Worm (Caenorhabditis elegans) whole organism, early embryonic: ENCODE data around the gene elo-1.

ENCODE experiments used
- B0310.2 ChIP-seq: sonication (generic microtip); optimal IDR thresholded peaks from 2 replicates; lab custom pipeline; 2016; ENCODE audit warnings: mild to moderate bottlenecking, missing genetic modification characterization, missing compliant biosample characterization
- F13C5.2 ChIP-seq: sonication (generic microtip); optimal IDR thresholded peaks from 2 replicates; lab custom pipeline; 2017; ENCODE audit warnings: mild to moderate bottlenecking, missing genetic modification characterization, inconsistent platforms, missing compliant biosample characterization
- aly-1 ChIP-seq: sonication (generic microtip); optimal IDR thresholded peaks from 2 replicates; lab custom pipeline; 2016; ENCODE audit warnings: missing genetic modification characterization, missing compliant biosample characterization
- ama-1 ChIP-seq: fragments of 150-350 bp; optimal IDR thresholded peaks from 2 replicates; lab custom pipeline; 2014
- ceh-36 ChIP-seq: sonication (generic microtip); optimal IDR thresholded peaks from 2 replicates; lab custom pipeline; 2016; ENCODE audit warnings: missing genetic modification characterization, inconsistent platforms, missing compliant biosample characterization
- ets-7 ChIP-seq: sonication (generic microtip); optimal IDR thresholded peaks from 2 replicates; lab custom pipeline; 2016; ENCODE audit warnings: missing genotype, missing genetic modification characterization, missing compliant biosample characterization
- flt-1 ChIP-seq: fragments of 200-800 bp; sonication (Bioruptor generic); IDR thresholded peaks from 2 replicates; pipeline ENCODE4 v1.3.6; 2022; ENCODE audit warnings: missing genetic modification characterization, missing compliant biosample characterization
- hmbx-1 ChIP-seq: sonication (generic microtip); optimal IDR thresholded peaks from 2 replicates; lab custom pipeline; 2016; ENCODE audit warnings: mild to moderate bottlenecking, missing genetic modification characterization, missing compliant biosample characterization
- hmg-4 ChIP-seq: fragments of 200-800 bp; sonication (Bioruptor generic); optimal IDR thresholded peaks from 2 replicates; lab custom pipeline; 2018; ENCODE audit warnings: mild to moderate bottlenecking, missing genetic modification characterization, missing compliant biosample characterization
- hnd-1 ChIP-seq: sonication (generic microtip); optimal IDR thresholded peaks from 2 replicates; lab custom pipeline; 2016; ENCODE audit warnings: missing genetic modification characterization, missing compliant biosample characterization
- pes-1 ChIP-seq: fragments of 200-800 bp; sonication (Bioruptor generic); IDR thresholded peaks from 2 replicates; pipeline ENCODE4 v1.3.6; 2022; ENCODE audit warnings: missing genetic modification reagents, missing genetic modification characterization, missing compliant biosample characterization
- scrt-1 ChIP-seq: fragments of 200-800 bp; sonication (Bioruptor generic); IDR thresholded peaks from 2 replicates; pipeline ENCODE4 v1.3.6; 2022; ENCODE audit warnings: missing genetic modification characterization, missing compliant biosample characterization
- sea-1 ChIP-seq: fragments of 200-800 bp; sonication (Bioruptor generic); conservative IDR thresholded peaks from 2 replicates; pipeline ENCODE4 v1.3.6; 2022; ENCODE audit warnings: missing genetic modification characterization, missing compliant biosample characterization
- tbx-11 ChIP-seq: fragments of 200-800 bp; sonication (Bioruptor generic); IDR thresholded peaks from 2 replicates; pipeline ENCODE4 v1.3.6; 2022; ENCODE audit warnings: missing genetic modification characterization, missing compliant biosample characterization
- tbx-37 ChIP-seq: fragments of 200-800 bp; sonication (Bioruptor generic); conservative IDR thresholded peaks from 2 replicates; pipeline ENCODE4 v1.3.6; 2022; ENCODE audit warnings: missing genetic modification reagents, missing genetic modification characterization, missing compliant biosample characterization
- tra-4 ChIP-seq: sonication (generic microtip); optimal IDR thresholded peaks from 2 replicates; lab custom pipeline; 2017; ENCODE audit warnings: missing genetic modification characterization, missing compliant biosample characterization

elo-1 gene

ce11 chrIV:9563529-9564376 lies 37.6 kb downstream of the elo-1 start:
- TF ChIP-seq ama-1 (lab: Kevin White, UChicago) (no peak), hmg-4 (GFP tag; lab: Kevin White, UChicago) (no peak), ceh-36 (tag; lab: Kevin White, UChicago) (no peak), sea-1 (GFP tag; lab: Robert Waterston, UW) (no peak), tra-4 (tag; lab: Kevin White, UChicago) (no peak), aly-1 (tag; lab: Kevin White, UChicago) (peak; percentile 33), tbx-37 (GFP tag; lab: Robert Waterston, UW) (no peak)

- TF ChIP-seq hmg-4 (GFP tag; lab: Kevin White, UChicago), result no peak
- no peak for TF ChIP-seq B0310.2 (tag; lab: Kevin White, UChicago)
- no peak for TF ChIP-seq sea-1 (GFP tag; lab: Robert Waterston, UW)
- no peak for TF ChIP-seq F13C5.2 (tag; lab: Kevin White, UChicago)
- TF ChIP-seq ets-7, result no peak
- TF ChIP-seq ceh-36 (tag; lab: Kevin White, UChicago), result no peak
- TF ChIP-seq tbx-11 (GFP tag; lab: Robert Waterston, UW), result no peak
- no peak for TF ChIP-seq pes-1 (GFP tag; lab: Robert Waterston, UW)
- no peak for TF ChIP-seq hmbx-1
- no peak for TF ChIP-seq ama-1 (lab: Kevin White, UChicago)
- no peak for TF ChIP-seq hnd-1 (tag; lab: Kevin White, UChicago)
- no peak for TF ChIP-seq aly-1 (tag; lab: Kevin White, UChicago)
- TF ChIP-seq flt-1 (GFP tag; lab: Robert Waterston, UW), result no peak
- no peak for TF ChIP-seq scrt-1 (GFP tag; lab: Robert Waterston, UW)
Observed at ce11 chrIV:9566505-9566904, 40.3 kb downstream of the elo-1 start, which contains the start of gene lron-14. TSS of gene lron-14 (minus strand) at chrIV:9566605.
